Worm (Caenorhabditis elegans) whole organism, midembryonic: ENCODE data around the gene taf-8.

Experiments used
- T22C8.4 ChIP-seq: fragments of 200-800 bp; sonication (Bioruptor generic); IDR thresholded peaks from 2 replicates; pipeline ENCODE4 v1.3.6; 2022; ENCODE audit warnings: missing genetic modification characterization, missing compliant biosample characterization
- cog-1 ChIP-seq: sonication (generic microtip); optimal IDR thresholded peaks from 2 replicates; lab custom pipeline; 2016; ENCODE audit warnings: missing genetic modification characterization, missing compliant biosample characterization
- flt-1 ChIP-seq: fragments of 200-800 bp; sonication (Bioruptor generic); IDR thresholded peaks from 2 replicates; pipeline ENCODE4 v1.3.6; 2022; ENCODE audit warnings: missing genetic modification characterization, missing compliant biosample characterization
- klf-2 ChIP-seq: fragments of 200-800 bp; sonication (Bioruptor generic); conservative IDR thresholded peaks from 2 replicates; pipeline ENCODE4 v1.3.6; 2022; ENCODE audit warnings: missing genetic modification reagents, missing genetic modification characterization, missing compliant biosample characterization
- med-1 ChIP-seq: sonication (generic microtip); optimal IDR thresholded peaks from 2 replicates; lab custom pipeline; 2017; ENCODE audit warnings: missing genetic modification characterization, mild to moderate bottlenecking, missing compliant biosample characterization, antibody characterized with exemption, missing genetic modification reagents; ENCODE audit not compliant: insufficient read depth
- ref-1 ChIP-seq: fragments of 200-800 bp; sonication (Bioruptor generic); conservative IDR thresholded peaks from 2 replicates; pipeline ENCODE4 v1.3.6; 2022; ENCODE audit warnings: missing genetic modification reagents, missing genetic modification characterization, missing compliant biosample characterization
- tab-1 ChIP-seq: fragments of 200-800 bp; sonication (Bioruptor generic); IDR thresholded peaks from 2 replicates; pipeline ENCODE4 v1.3.6; 2022; ENCODE audit warnings: missing genetic modification characterization, missing compliant biosample characterization
- ztf-23 ChIP-seq: fragments of 200-800 bp; sonication (Bioruptor generic); IDR thresholded peaks from 2 replicates; pipeline ENCODE4 v1.3.6; 2022; ENCODE audit warnings: missing genetic modification reagents, missing genetic modification characterization, missing compliant biosample characterization
- ztf-29 ChIP-seq: fragments of 200-800 bp; sonication (Bioruptor generic); IDR thresholded peaks from 2 replicates; pipeline ENCODE4 v1.3.6; 2022; ENCODE audit warnings: missing genetic modification reagents, missing genetic modification characterization, missing compliant biosample characterization

Gene taf-8

ce11 chrII:9677470-9677869 is 8.4 kb downstream of the taf-8 start:
- TF ChIP-seq ztf-29 (no peak), med-1 (GFP tag; lab: Kevin White, UChicago) (no peak), cog-1 (tag; lab: Kevin White, UChicago) (no peak), ref-1 (GFP tag; lab: Robert Waterston, UW) (no peak), ztf-23 (GFP tag; lab: Robert Waterston, UW) (no peak), klf-2 (GFP tag; lab: Robert Waterston, UW) (no peak), T22C8.4 (GFP tag; lab: Robert Waterston, UW) (no peak), tab-1 (GFP tag; lab: Robert Waterston, UW) (no peak), flt-1 (GFP tag; lab: Robert Waterston, UW) (no peak)

- no peak for TF ChIP-seq klf-2 (GFP tag; lab: Robert Waterston, UW)
- TF ChIP-seq ref-1 (GFP tag; lab: Robert Waterston, UW) = no peak
- TF ChIP-seq ztf-29 = no peak
- TF ChIP-seq T22C8.4 (GFP tag; lab: Robert Waterston, UW) = no peak
- no peak for TF ChIP-seq cog-1 (tag; lab: Kevin White, UChicago)
- TF ChIP-seq ztf-23 (GFP tag; lab: Robert Waterston, UW) = no peak
- no peak for TF ChIP-seq med-1 (GFP tag; lab: Kevin White, UChicago)
Measured at ce11 chrII:9679842-9680241, 10.7 kb downstream of the taf-8 start.

- TF ChIP-seq cog-1 (tag; lab: Kevin White, UChicago) (no peak), T22C8.4 (GFP tag; lab: Robert Waterston, UW) (no peak)
Measured at ce11 chrII:9680493-9680892, 11.4 kb downstream of the taf-8 start, which contains the start of gene ZK1320.13. ZK1320.13 (plus strand) TSS chrII:9680793.

ce11 chrII:9682044-9682443 is 12.9 kb downstream of the taf-8 start:
- no peak for TF ChIP-seq flt-1 (GFP tag; lab: Robert Waterston, UW)
- TF ChIP-seq med-1 (GFP tag; lab: Kevin White, UChicago) = no peak
- no peak for TF ChIP-seq ztf-29
- no peak for TF ChIP-seq T22C8.4 (GFP tag; lab: Robert Waterston, UW)

- TF ChIP-seq ztf-29 = no peak
- TF ChIP-seq ztf-23 (GFP tag; lab: Robert Waterston, UW) = no peak
- TF ChIP-seq ref-1 (GFP tag; lab: Robert Waterston, UW) = no peak
- no peak for TF ChIP-seq klf-2 (GFP tag; lab: Robert Waterston, UW)
- no peak for TF ChIP-seq tab-1 (GFP tag; lab: Robert Waterston, UW)
- TF ChIP-seq cog-1 (tag; lab: Kevin White, UChicago) = no peak
- no peak for TF ChIP-seq med-1 (GFP tag; lab: Kevin White, UChicago)
- TF ChIP-seq T22C8.4 (GFP tag; lab: Robert Waterston, UW) = no peak
- TF ChIP-seq flt-1 (GFP tag; lab: Robert Waterston, UW) = no peak
Measured at ce11 chrII:9684175-9684574, 15.1 kb downstream of the taf-8 start.

ce11 chrII:9686663-9687193 is 17.6 kb downstream of the taf-8 start, which contains the start of gene ZK1320.9:
ZK1320.9 (minus strand) TSS chrII:9686713.
- TF ChIP-seq med-1 (GFP tag; lab: Kevin White, UChicago) = no peak
- no peak for TF ChIP-seq ref-1 (GFP tag; lab: Robert Waterston, UW)
- no peak for TF ChIP-seq T22C8.4 (GFP tag; lab: Robert Waterston, UW)

- TF ChIP-seq cog-1 (tag; lab: Kevin White, UChicago) = no peak
- no peak for TF ChIP-seq tab-1 (GFP tag; lab: Robert Waterston, UW)
- no peak for TF ChIP-seq flt-1 (GFP tag; lab: Robert Waterston, UW)
- no peak for TF ChIP-seq med-1 (GFP tag; lab: Kevin White, UChicago)
- no peak for TF ChIP-seq klf-2 (GFP tag; lab: Robert Waterston, UW)
- no peak for TF ChIP-seq ztf-29
- TF ChIP-seq ztf-23 (GFP tag; lab: Robert Waterston, UW) = no peak
- TF ChIP-seq ref-1 (GFP tag; lab: Robert Waterston, UW) = no peak
Measured at ce11 chrII:9690067-9690632, 21.0 kb downstream of the taf-8 start.

- TF ChIP-seq ztf-23 (GFP tag; lab: Robert Waterston, UW) (no peak), T22C8.4 (GFP tag; lab: Robert Waterston, UW) (no peak), flt-1 (GFP tag; lab: Robert Waterston, UW) (no peak), tab-1 (GFP tag; lab: Robert Waterston, UW) (no peak)
Measured at ce11 chrII:9691839-9692238, 22.7 kb downstream of the taf-8 start, which contains the start of gene nlp-11. nlp-11 (minus strand) TSS chrII:9691939.

- no peak for TF ChIP-seq ztf-23 (GFP tag; lab: Robert Waterston, UW)
- TF ChIP-seq med-1 (GFP tag; lab: Kevin White, UChicago) = no peak
- TF ChIP-seq ztf-29 = no peak
- TF ChIP-seq cog-1 (tag; lab: Kevin White, UChicago) = no peak
- no peak for TF ChIP-seq tab-1 (GFP tag; lab: Robert Waterston, UW)
- no peak for TF ChIP-seq T22C8.4 (GFP tag; lab: Robert Waterston, UW)
- no peak for TF ChIP-seq klf-2 (GFP tag; lab: Robert Waterston, UW)
- no peak for TF ChIP-seq flt-1 (GFP tag; lab: Robert Waterston, UW)
- TF ChIP-seq ref-1 (GFP tag; lab: Robert Waterston, UW) = no peak
Measured at ce11 chrII:9695942-9696341, 26.8 kb downstream of the taf-8 start.

ce11 chrII:9700363-9700762 is 31.2 kb downstream of the taf-8 start, which contains the start of the genes Y53C12A.8 and Y53C12A.7:
Y53C12A.8 (minus strand) TSS chrII:9700463.
Y53C12A.7 (plus strand) TSS chrII:9700543.
- TF ChIP-seq ztf-29 (no peak), ztf-23 (GFP tag; lab: Robert Waterston, UW) (no peak), flt-1 (GFP tag; lab: Robert Waterston, UW) (no peak), med-1 (GFP tag; lab: Kevin White, UChicago) (no peak), cog-1 (tag; lab: Kevin White, UChicago) (no peak), tab-1 (GFP tag; lab: Robert Waterston, UW) (no peak), T22C8.4 (GFP tag; lab: Robert Waterston, UW) (no peak), klf-2 (GFP tag; lab: Robert Waterston, UW) (no peak), ref-1 (GFP tag; lab: Robert Waterston, UW) (no peak)
